Comparison of ENCODE assay signal across 6 worm cellular contexts in the genomic region with DNA sequence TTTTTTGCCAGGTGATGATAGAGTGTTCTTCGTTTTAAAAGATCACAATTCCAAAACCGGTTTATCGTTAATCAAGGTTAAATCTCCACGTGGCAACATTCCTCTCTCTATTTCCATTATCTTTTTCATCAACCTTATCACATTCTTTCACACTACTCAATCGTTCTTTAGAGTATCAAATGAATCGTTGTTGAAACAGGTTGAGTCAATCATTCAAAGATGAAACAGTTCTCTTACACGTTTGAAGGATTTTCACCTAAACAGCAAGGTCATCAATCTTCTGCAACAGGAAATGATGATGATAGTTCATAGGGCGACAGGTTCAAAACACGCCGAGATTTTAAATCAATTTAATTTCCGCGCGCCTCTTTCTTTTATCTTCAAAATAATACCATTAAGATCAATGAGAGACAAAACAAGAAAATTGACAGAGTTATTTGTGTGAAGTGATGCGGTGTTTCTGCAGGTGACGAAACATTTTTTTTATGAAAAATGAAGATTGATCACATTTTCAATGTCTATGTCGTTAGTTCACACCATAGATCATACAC.
A peak's percentile ranks its signal among the peaks of the same experiment; 100 is the strongest.
TF ChIP-seq lines count a peak whose summit lies in the region.

No protein-coding gene starts in this region.

TF ChIP-seq in whole organism, L1 larva, 84 proteins besides CTCF, POLR2A, EP300 and RAD21 (continues in another document):
- TF ChIP-seq sox-4 (tag; optimal IDR thresholded peaks at IDR 0.05; lab: Kevin White, UChicago), result no peak
- TF ChIP-seq ztf-4 (tag; optimal IDR thresholded peaks at IDR 0.05; lab: Kevin White, UChicago), result peak; percentile 69
- TF ChIP-seq nhr-47 (tag; optimal IDR thresholded peaks at IDR 0.05; lab: Kevin White, UChicago), result peak; percentile 77
- TF ChIP-seq xbp-1 (tag; optimal IDR thresholded peaks at IDR 0.05; lab: Kevin White, UChicago), result peak; percentile 36
- TF ChIP-seq hlh-17 (GFP tag; optimal IDR thresholded peaks at IDR 0.05; lab: Kevin White, UChicago; ENCODE audit: borderline replicate concordance), result no peak
- TF ChIP-seq aha-1 (tag; optimal IDR thresholded peaks at IDR 0.05; lab: Kevin White, UChicago), result no peak
- TF ChIP-seq alr-1 (tag; optimal IDR thresholded peaks at IDR 0.05; lab: Kevin White, UChicago; ENCODE audit: borderline replicate concordance), result no peak
- TF ChIP-seq fkh-10 (GFP tag; optimal IDR thresholded peaks at IDR 0.05; lab: Kevin White, UChicago), result no peak
- no peak for TF ChIP-seq fkh-4 (tag; optimal IDR thresholded peaks at IDR 0.05; lab: Kevin White, UChicago; ENCODE audit: borderline replicate concordance)
- peak; percentile 100 for TF ChIP-seq grh-1 (GFP tag; IDR thresholded peaks at IDR 0.05; lab: Robert Waterston, UW)
- no peak for TF ChIP-seq F16B12.6 (tag; optimal IDR thresholded peaks at IDR 0.05; lab: Kevin White, UChicago)
- no peak for TF ChIP-seq Y116A8C.19 (tag; optimal IDR thresholded peaks at IDR 0.05; lab: Kevin White, UChicago; ENCODE audit: borderline replicate concordance)
- TF ChIP-seq lin-35 (GFP tag; optimal IDR thresholded peaks at IDR 0.05; lab: Kevin White, UChicago), result peak; percentile 5 to 71

TF ChIP-seq in whole organism, L2 larva, 48 proteins besides CTCF, POLR2A, EP300 and RAD21 (continues in another document):
- peak; percentile 62 for TF ChIP-seq ztf-4 (tag; optimal IDR thresholded peaks at IDR 0.05; lab: Kevin White, UChicago)
- TF ChIP-seq F13H6.1 (tag; optimal IDR thresholded peaks at IDR 0.05; lab: Kevin White, UChicago), result peak; percentile 69
- peak; percentile 99 for TF ChIP-seq nhr-25 (tag; optimal IDR thresholded peaks at IDR 0.05; lab: Kevin White, UChicago)
- TF ChIP-seq lin-13 (GFP tag; optimal IDR thresholded peaks at IDR 0.05; lab: Kevin White, UChicago), result no peak
- no peak for TF ChIP-seq R02D3.7 (tag; optimal IDR thresholded peaks at IDR 0.05; lab: Kevin White, UChicago)
- no peak for TF ChIP-seq sem-4 (tag; optimal IDR thresholded peaks at IDR 0.05; lab: Kevin White, UChicago)
- TF ChIP-seq C34F6.9 (tag; optimal IDR thresholded peaks at IDR 0.05; lab: Kevin White, UChicago), result peak; percentile 37
- peak; percentile 49 for TF ChIP-seq gmeb-1 (tag; optimal IDR thresholded peaks at IDR 0.05; lab: Kevin White, UChicago)
- TF ChIP-seq nhr-12 (tag; optimal IDR thresholded peaks at IDR 0.05; lab: Kevin White, UChicago), result no peak
- peak; percentile 98 for TF ChIP-seq sma-9 (GFP tag; optimal IDR thresholded peaks at IDR 0.05; lab: Kevin White, UChicago)
- TF ChIP-seq sma-9 (tag; optimal IDR thresholded peaks at IDR 0.05; lab: Kevin White, UChicago), result peak; percentile 51
- TF ChIP-seq nhr-6 (tag; optimal IDR thresholded peaks at IDR 0.05; lab: Kevin White, UChicago), result no peak
- TF ChIP-seq fos-1 (tag; optimal IDR thresholded peaks at IDR 0.05; lab: Kevin White, UChicago), result peak; percentile 74
- no peak for TF ChIP-seq lin-11 (tag; optimal IDR thresholded peaks at IDR 0.05; lab: Kevin White, UChicago)
- no peak for TF ChIP-seq nhr-11 (tag; optimal IDR thresholded peaks at IDR 0.05; lab: Kevin White, UChicago)

TF ChIP-seq in whole organism, L3 larva, 47 proteins besides CTCF, POLR2A, EP300 and RAD21 (continues in another document):
- TF ChIP-seq mdl-1 (tag; optimal IDR thresholded peaks at IDR 0.05; lab: Kevin White, UChicago), result peak; percentile 84
- TF ChIP-seq sea-2 (GFP tag; optimal IDR thresholded peaks at IDR 0.05; lab: Kevin White, UChicago), result no peak
- peak; percentile 99 for TF ChIP-seq nhr-25 (tag; optimal IDR thresholded peaks at IDR 0.05; lab: Kevin White, UChicago)
- peak; percentile 97 for TF ChIP-seq nhr-43 (tag; optimal IDR thresholded peaks at IDR 0.05; lab: Kevin White, UChicago; ENCODE audit: poor library complexity, severe bottlenecking)
- peak; percentile 19 for TF ChIP-seq nhr-77 (tag; optimal IDR thresholded peaks at IDR 0.05; lab: Kevin White, UChicago)
- no peak for TF ChIP-seq unc-39 (tag; optimal IDR thresholded peaks at IDR 0.05; lab: Kevin White, UChicago)
- TF ChIP-seq jun-1 (tag; optimal IDR thresholded peaks at IDR 0.05; lab: Kevin White, UChicago), result peak; percentile 79
- no peak for TF ChIP-seq skn-1 (tag; optimal IDR thresholded peaks at IDR 0.05; lab: Kevin White, UChicago)
- TF ChIP-seq elt-2 (tag; optimal IDR thresholded peaks at IDR 0.05; lab: Kevin White, UChicago), result peak; percentile 66
- peak; percentile 64 for TF ChIP-seq pqm-1 (tag; optimal IDR thresholded peaks at IDR 0.05; lab: Kevin White, UChicago)
- TF ChIP-seq ceh-16 (tag; optimal IDR thresholded peaks at IDR 0.05; lab: Kevin White, UChicago), result no peak
- TF ChIP-seq ceh-28 (tag; optimal IDR thresholded peaks at IDR 0.05; lab: Kevin White, UChicago), result peak; percentile 52
- peak; percentile 18 for TF ChIP-seq R02D3.7 (tag; optimal IDR thresholded peaks at IDR 0.05; lab: Kevin White, UChicago)
- TF ChIP-seq mml-1 (tag; optimal IDR thresholded peaks at IDR 0.05; lab: Kevin White, UChicago), result no peak
- no peak for TF ChIP-seq ceh-82 (tag; optimal IDR thresholded peaks at IDR 0.05; lab: Kevin White, UChicago)

TF ChIP-seq in whole organism, L4 larva, 104 proteins besides CTCF, POLR2A, EP300 and RAD21 (continues in another document):
- peak; percentile 47 to 51 for TF ChIP-seq lsy-2 (tag; optimal IDR thresholded peaks at IDR 0.05; lab: Kevin White, UChicago)
- TF ChIP-seq vab-7 (GFP tag; IDR thresholded peaks at IDR 0.05; lab: Robert Waterston, UW), result no peak
- TF ChIP-seq Y75B8A.6 (GFP tag; IDR thresholded peaks at IDR 0.05; lab: Robert Waterston, UW), result no peak
- TF ChIP-seq F37D6.2 (tag; optimal IDR thresholded peaks at IDR 0.05; lab: Kevin White, UChicago), result no peak
- TF ChIP-seq egl-43 (GFP tag; IDR thresholded peaks at IDR 0.05; lab: Robert Waterston, UW), result no peak
- no peak for TF ChIP-seq ceh-62 (tag; optimal IDR thresholded peaks at IDR 0.05; lab: Kevin White, UChicago)
- TF ChIP-seq D1046.2 (GFP tag; IDR thresholded peaks at IDR 0.05; lab: Robert Waterston, UW), result no peak
- TF ChIP-seq mdt-29 (GFP tag; IDR thresholded peaks at IDR 0.05; lab: Robert Waterston, UW), result no peak
- TF ChIP-seq lin-38 (GFP tag; IDR thresholded peaks at IDR 0.05; lab: Robert Waterston, UW), result no peak
- TF ChIP-seq T26A8.4 (GFP tag; IDR thresholded peaks at IDR 0.05; lab: Robert Waterston, UW), result no peak
- no peak for TF ChIP-seq ztf-11 (tag; optimal IDR thresholded peaks at IDR 0.05; lab: Kevin White, UChicago)
- no peak for TF ChIP-seq F26F4.8 (GFP tag; conservative IDR thresholded peaks at IDR 0.05; lab: Robert Waterston, UW)
- TF ChIP-seq nhr-48 (tag; optimal IDR thresholded peaks at IDR 0.05; lab: Kevin White, UChicago), result peak; percentile 90
- no peak for TF ChIP-seq lin-39 (tag; optimal IDR thresholded peaks at IDR 0.05; lab: Kevin White, UChicago)
- TF ChIP-seq daf-19 (GFP tag; conservative IDR thresholded peaks at IDR 0.05; lab: Robert Waterston, UW), result no peak
- TF ChIP-seq php-3 (GFP tag; IDR thresholded peaks at IDR 0.05; lab: Robert Waterston, UW), result no peak

TF ChIP-seq in whole organism, mixed stage, embryonic, 35 proteins besides CTCF, POLR2A, EP300 and RAD21:
- TF ChIP-seq mls-2 (tag; optimal IDR thresholded peaks at IDR 0.05; lab: Kevin White, UChicago), result no peak
- TF ChIP-seq unc-62 (GFP tag; optimal IDR thresholded peaks at IDR 0.05; lab: Kevin White, UChicago), result peak; percentile 8

TF ChIP-seq in whole organism, young adult, 124 proteins besides CTCF, POLR2A, EP300 and RAD21 (continues in another document):
- TF ChIP-seq ztf-26 (tag; optimal IDR thresholded peaks at IDR 0.05; lab: Kevin White, UChicago) (peak; percentile 89), C06A6.2 (GFP tag; conservative IDR thresholded peaks at IDR 0.05; lab: Robert Waterston, UW) (0 out of 2 replicates have a peak, but pooled peaks have one; percentile 12), die-1 (tag; optimal IDR thresholded peaks at IDR 0.05; lab: Kevin White, UChicago) (peak; percentile 45), nfyb-1 (GFP tag; IDR thresholded peaks at IDR 0.05; lab: Robert Waterston, UW) (no peak), F22D6.2 (tag; optimal IDR thresholded peaks at IDR 0.05; lab: Kevin White, UChicago) (peak; percentile 68), lin-40 (tag; optimal IDR thresholded peaks at IDR 0.05; lab: Kevin White, UChicago) (peak; percentile 91), hmg-20 (GFP tag; IDR thresholded peaks at IDR 0.05; lab: Robert Waterston, UW) (no peak), Y56A3A.18 (GFP tag; IDR thresholded peaks at IDR 0.05; lab: Robert Waterston, UW) (no peak), tlf-1 (GFP tag; optimal IDR thresholded peaks at IDR 0.05; lab: Kevin White, UChicago) (peak; percentile 6), nhr-27 (tag; optimal IDR thresholded peaks at IDR 0.05; lab: Kevin White, UChicago) (no peak), ceh-40 (GFP tag; IDR thresholded peaks at IDR 0.05; lab: Robert Waterston, UW) (no peak), sea-2 (GFP tag; IDR thresholded peaks at IDR 0.05; lab: Robert Waterston, UW) (no peak), let-607 (tag; optimal IDR thresholded peaks at IDR 0.05; lab: Kevin White, UChicago) (peak in 1 of 2 experiments; percentile 78), F49E8.2 (tag; optimal IDR thresholded peaks at IDR 0.05; lab: Kevin White, UChicago; ENCODE audit: insufficient read depth) (no peak), ccch-3 (GFP tag; optimal IDR thresholded peaks at IDR 0.05; lab: Kevin White, UChicago) (no peak), nhr-80 (tag; optimal IDR thresholded peaks at IDR 0.05; lab: Kevin White, UChicago) (peak; percentile 62), unc-130 (GFP tag; optimal IDR thresholded peaks at IDR 0.05; lab: Kevin White, UChicago) (no peak), F10E7.11 (tag; optimal IDR thresholded peaks at IDR 0.05; lab: Kevin White, UChicago) (no peak), attf-3 (GFP tag; conservative IDR thresholded peaks at IDR 0.05; lab: Robert Waterston, UW) (no peak), fkh-3 (tag; optimal IDR thresholded peaks at IDR 0.05; lab: Kevin White, UChicago) (no peak), bed-2 (GFP tag; IDR thresholded peaks at IDR 0.05; lab: Robert Waterston, UW) (no peak), F55B11.4 (tag; optimal IDR thresholded peaks at IDR 0.05; lab: Kevin White, UChicago; ENCODE audit: borderline replicate concordance, insufficient read depth) (no peak), chd-7 (tag; optimal IDR thresholded peaks at IDR 0.05; lab: Kevin White, UChicago) (no peak), dpl-1 (GFP tag; optimal IDR thresholded peaks at IDR 0.05; lab: Kevin White, UChicago) (no peak), sptf-2 (GFP tag; optimal IDR thresholded peaks at IDR 0.05; lab: Kevin White, UChicago) (no peak), akir-1 (GFP tag; optimal IDR thresholded peaks at IDR 0.05; lab: Kevin White, UChicago) (no peak), cebp-1 (GFP tag; IDR thresholded peaks at IDR 0.05; lab: Robert Waterston, UW) (no peak), cebp-1 (tag; optimal IDR thresholded peaks at IDR 0.05; lab: Kevin White, UChicago) (peak; percentile 6), egl-44 (GFP tag; IDR thresholded peaks at IDR 0.05; lab: Robert Waterston, UW) (0 out of 2 replicates have a peak, but pooled peaks have one; percentile 52), nfya-1 (tag; optimal IDR thresholded peaks at IDR 0.05; lab: Kevin White, UChicago; ENCODE audit: borderline replicate concordance, insufficient read depth) (no peak), ets-4 (GFP tag; optimal IDR thresholded peaks at IDR 0.05; lab: Kevin White, UChicago) (no peak)
